Worm (Caenorhabditis elegans) whole organism, midembryonic: Measurements from ENCODE around the gene F20D12.7.

Experiments used
- T22C8.4 ChIP-seq: fragments of 200-800 bp; sonication (Bioruptor generic); IDR thresholded peaks from 2 replicates; pipeline ENCODE4 v1.3.6; 2022; ENCODE audit warnings: missing genetic modification characterization, missing compliant biosample characterization
- flt-1 ChIP-seq: fragments of 200-800 bp; sonication (Bioruptor generic); IDR thresholded peaks from 2 replicates; pipeline ENCODE4 v1.3.6; 2022; ENCODE audit warnings: missing genetic modification characterization, missing compliant biosample characterization
- klf-2 ChIP-seq: fragments of 200-800 bp; sonication (Bioruptor generic); conservative IDR thresholded peaks from 2 replicates; pipeline ENCODE4 v1.3.6; 2022; ENCODE audit warnings: missing genetic modification reagents, missing genetic modification characterization, missing compliant biosample characterization
- med-1 ChIP-seq: sonication (generic microtip); optimal IDR thresholded peaks from 2 replicates; lab custom pipeline; 2017; ENCODE audit warnings: missing genetic modification characterization, mild to moderate bottlenecking, missing compliant biosample characterization, antibody characterized with exemption, missing genetic modification reagents; ENCODE audit not compliant: insufficient read depth
- ref-1 ChIP-seq: fragments of 200-800 bp; sonication (Bioruptor generic); conservative IDR thresholded peaks from 2 replicates; pipeline ENCODE4 v1.3.6; 2022; ENCODE audit warnings: missing genetic modification reagents, missing genetic modification characterization, missing compliant biosample characterization
- tab-1 ChIP-seq: fragments of 200-800 bp; sonication (Bioruptor generic); IDR thresholded peaks from 2 replicates; pipeline ENCODE4 v1.3.6; 2022; ENCODE audit warnings: missing genetic modification characterization, missing compliant biosample characterization
- ztf-23 ChIP-seq: fragments of 200-800 bp; sonication (Bioruptor generic); IDR thresholded peaks from 2 replicates; pipeline ENCODE4 v1.3.6; 2022; ENCODE audit warnings: missing genetic modification reagents, missing genetic modification characterization, missing compliant biosample characterization
- ztf-29 ChIP-seq: fragments of 200-800 bp; sonication (Bioruptor generic); IDR thresholded peaks from 2 replicates; pipeline ENCODE4 v1.3.6; 2022; ENCODE audit warnings: missing genetic modification reagents, missing genetic modification characterization, missing compliant biosample characterization

- no peak for TF ChIP-seq flt-1
- TF ChIP-seq ref-1 = no peak
- TF ChIP-seq tab-1 (GFP tag; lab: Robert Waterston, UW) = no peak
- no peak for TF ChIP-seq T22C8.4 (GFP tag; lab: Robert Waterston, UW)
- no peak for TF ChIP-seq ztf-23 (GFP tag; lab: Robert Waterston, UW)
- TF ChIP-seq ztf-29 (GFP tag; lab: Robert Waterston, UW) = no peak
- TF ChIP-seq klf-2 (GFP tag; lab: Robert Waterston, UW) = no peak
- no peak for TF ChIP-seq med-1 (GFP tag; lab: Kevin White, UChicago)
Measured at ce11 chrIV:7924975-7925828, 13.5 kb downstream of the F20D12.7 start.
